Fruit fly (Drosophila melanogaster) whole organism, pupa: Measurements from ENCODE around the gene SelT.

Source experiments
- CG15710 ChIP-seq: fragments of 200-800 bp; sonication (Bioruptor generic); optimal IDR thresholded peaks from 2 replicates; lab custom pipeline; 2018; ENCODE audit warnings: missing biosample characterization, mild to moderate bottlenecking, missing genetic modification characterization, moderate library complexity
- CG4496 ChIP-seq: fragments of 200-800 bp; sonication (Bioruptor generic); IDR thresholded peaks from 3 replicates; pipeline ENCODE4 v1.3.6; 2022; ENCODE audit warnings: missing biosample characterization, missing genetic modification characterization
- D1 ChIP-seq: fragments of 200-800 bp; sonication (Bioruptor generic); optimal IDR thresholded peaks from 2 replicates; lab custom pipeline; 2018; ENCODE audit warnings: missing biosample characterization, mild to moderate bottlenecking, missing genetic modification characterization, moderate library complexity
- EcR ChIP-seq: fragments of 200-800 bp; sonication (Bioruptor generic); optimal IDR thresholded peaks from 3 replicates; lab custom pipeline; 2019; ENCODE audit warnings: missing biosample characterization, missing genetic modification characterization, mild to moderate bottlenecking, moderate library complexity, missing genetic modification reagents
- Pif1A ChIP-seq: fragments of 200-800 bp; sonication (Bioruptor generic); optimal IDR thresholded peaks from 3 replicates; lab custom pipeline; 2016; ENCODE audit warnings: missing biosample characterization, missing genetic modification characterization
- gl ChIP-seq: fragments of 200-800 bp; sonication (Bioruptor generic); optimal IDR thresholded peaks from 2 replicates; lab custom pipeline; 2018; ENCODE audit warnings: missing biosample characterization, mild to moderate bottlenecking, missing genetic modification characterization

DNA sequence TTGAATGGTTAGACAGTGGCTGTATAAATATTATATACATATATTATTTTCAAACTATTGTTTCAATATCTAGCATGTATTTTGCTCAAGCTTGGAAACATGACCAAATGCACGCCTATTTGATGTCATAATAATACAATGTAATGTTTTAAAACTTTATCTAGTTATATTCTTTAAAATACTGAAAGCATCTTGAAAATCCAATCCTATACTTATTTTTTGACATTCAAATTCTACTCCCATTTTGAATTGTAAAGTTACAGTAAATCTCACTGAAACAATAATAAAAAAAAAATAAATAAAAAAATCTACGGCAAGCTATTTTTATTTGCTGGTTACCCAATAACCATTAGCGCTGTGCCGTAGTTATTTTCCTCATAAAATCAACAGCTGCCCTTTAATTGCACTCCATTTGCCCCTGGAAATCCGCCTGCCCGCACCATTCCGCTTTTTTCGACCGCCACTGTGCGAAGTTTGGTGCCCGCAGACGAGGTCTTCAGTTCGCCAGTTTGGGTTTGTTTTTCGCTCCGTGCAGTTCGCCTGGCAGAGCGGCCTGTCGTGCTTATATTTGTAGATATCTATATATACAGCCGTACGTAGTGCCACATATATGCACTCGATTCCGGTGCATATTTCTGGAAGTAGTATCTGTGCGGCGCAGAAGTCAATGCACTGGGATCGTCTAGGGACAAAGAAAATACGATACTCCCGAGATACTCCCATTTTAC lies 34.3 kb downstream of the SelT start:
- TF ChIP-seq D1 (tag; lab: Kevin White, UChicago) = no peak
- peak; percentile 52 for TF ChIP-seq Pif1A
- TF ChIP-seq gl (tag; lab: Kevin White, UChicago) = no peak
- peak; percentile 10 for TF ChIP-seq CG15710 (tag; lab: Kevin White, UChicago)
- TF ChIP-seq EcR = peak; percentile 97
- peak; percentile 53 for TF ChIP-seq CG4496 (GFP tag; lab: Robert Waterston, UW)
